Worm (Caenorhabditis elegans) whole organism, L2 larva: ENCODE measurements around the gene Y43F8B.23.

Experiments
- C34F6.9 ChIP-seq: fragments of 150-350 bp; optimal IDR thresholded peaks from 2 replicates; lab custom pipeline; 2014; ENCODE audit warnings: missing biosample characterization, missing genetic modification characterization
- R02D3.7 ChIP-seq: fragments of 150-350 bp; optimal IDR thresholded peaks from 2 replicates; lab custom pipeline; 2014; ENCODE audit warnings: missing biosample characterization, missing genetic modification characterization
- Y55F3AM.14 ChIP-seq: fragments of 200-800 bp; sonication (Bioruptor generic); optimal IDR thresholded peaks from 2 replicates; lab custom pipeline; 2018; ENCODE audit warnings: mild to moderate bottlenecking, missing genetic modification characterization, missing compliant biosample characterization
- ZK546.5 ChIP-seq: sonication (generic microtip); optimal IDR thresholded peaks from 2 replicates; lab custom pipeline; 2017; ENCODE audit warnings: missing biosample characterization, missing genetic modification characterization
- aly-2 ChIP-seq: fragments of 150-350 bp; optimal IDR thresholded peaks from 2 replicates; lab custom pipeline; 2014; ENCODE audit warnings: missing biosample characterization, missing genetic modification characterization
- ama-1 ChIP-seq: fragments of 150-350 bp; optimal IDR thresholded peaks from 2 replicates; lab custom pipeline; 2018; ENCODE audit warnings: inconsistent platforms
- blmp-1 ChIP-seq: sonication (generic microtip); optimal IDR thresholded peaks from 2 replicates; lab custom pipeline; 2017; ENCODE audit warnings: missing genetic modification characterization, mild to moderate bottlenecking, missing compliant biosample characterization, antibody characterized with exemption, moderate library complexity; ENCODE audit not compliant: insufficient read depth
- ceh-16 ChIP-seq: fragments of 150-350 bp; optimal IDR thresholded peaks from 2 replicates; lab custom pipeline; 2014; ENCODE audit warnings: missing biosample characterization, missing genetic modification characterization
- ceh-82 ChIP-seq: fragments of 150-350 bp; optimal IDR thresholded peaks from 2 replicates; lab custom pipeline; 2014; ENCODE audit warnings: missing biosample characterization, missing genetic modification characterization
- crh-2 ChIP-seq: sonication (generic microtip); optimal IDR thresholded peaks from 2 replicates; lab custom pipeline; 2017; ENCODE audit warnings: missing biosample characterization, missing genetic modification characterization
- dmd-4 ChIP-seq: sonication (generic microtip); optimal IDR thresholded peaks from 2 replicates; lab custom pipeline; 2017; ENCODE audit warnings: missing biosample characterization, missing genetic modification characterization
- egl-27 ChIP-seq: sonication (generic microtip); optimal IDR thresholded peaks from 3 replicates; lab custom pipeline; 2017; ENCODE audit warnings: missing biosample characterization, missing genetic modification reagents, missing genetic modification characterization
- elt-1 ChIP-seq: fragments of 150-350 bp; optimal IDR thresholded peaks from 2 replicates; lab custom pipeline; 2014; ENCODE audit warnings: missing biosample characterization, missing genetic modification characterization
- fos-1 ChIP-seq: fragments of 150-350 bp; optimal IDR thresholded peaks from 2 replicates; lab custom pipeline; 2014; ENCODE audit warnings: missing biosample characterization, missing genetic modification characterization
- gmeb-1 ChIP-seq: fragments of 150-350 bp; optimal IDR thresholded peaks from 2 replicates; lab custom pipeline; 2014; ENCODE audit warnings: missing biosample characterization, missing genetic modification characterization
- lin-13 ChIP-seq: fragments of 150-350 bp; optimal IDR thresholded peaks from 2 replicates; lab custom pipeline; 2014; ENCODE audit warnings: missing biosample characterization, missing genetic modification reagents, missing genetic modification characterization
- lin-39 ChIP-seq: fragments of 150-350 bp; optimal IDR thresholded peaks from 2 replicates; lab custom pipeline; 2014; ENCODE audit warnings: missing biosample characterization, missing genetic modification reagents, missing genetic modification characterization
- lsy-2 ChIP-seq, 2 experiments: fragments of 150-350 bp in 1 of 2; sonication (generic microtip) in 1 of 2; optimal IDR thresholded peaks; 2 replicates each; lab custom pipeline; 2014 to 2017; ENCODE audit warnings: missing biosample characterization in 2 of 2, missing genetic modification characterization in 2 of 2
- mab-5 ChIP-seq: fragments of 150-350 bp; optimal IDR thresholded peaks from 2 replicates; lab custom pipeline; 2014; ENCODE audit warnings: missing biosample characterization, missing genetic modification characterization
- mbf-1 ChIP-seq: sonication (generic microtip); optimal IDR thresholded peaks from 2 replicates; lab custom pipeline; 2017; ENCODE audit warnings: missing biosample characterization, missing genetic modification characterization
- nhr-10 ChIP-seq: sonication (generic microtip); optimal IDR thresholded peaks from 2 replicates; lab custom pipeline; 2017; ENCODE audit warnings: missing biosample characterization, missing genetic modification characterization
- nhr-12 ChIP-seq: fragments of 150-350 bp; optimal IDR thresholded peaks from 2 replicates; lab custom pipeline; 2014; ENCODE audit warnings: missing biosample characterization, missing genetic modification characterization
- nhr-129 ChIP-seq: fragments of 150-350 bp; optimal IDR thresholded peaks from 2 replicates; lab custom pipeline; 2014; ENCODE audit warnings: missing biosample characterization, missing genetic modification characterization
- nhr-23 ChIP-seq: fragments of 150-350 bp; optimal IDR thresholded peaks from 2 replicates; lab custom pipeline; 2014; ENCODE audit warnings: missing biosample characterization, missing genetic modification reagents, missing genetic modification characterization
- nhr-237 ChIP-seq: fragments of 150-350 bp; optimal IDR thresholded peaks from 2 replicates; lab custom pipeline; 2014; ENCODE audit warnings: missing biosample characterization, missing genetic modification characterization
- peb-1 ChIP-seq: fragments of 150-350 bp; optimal IDR thresholded peaks from 2 replicates; lab custom pipeline; 2014; ENCODE audit warnings: missing biosample characterization, missing genetic modification characterization
- skn-1 ChIP-seq: sonication (generic microtip); optimal IDR thresholded peaks from 2 replicates; lab custom pipeline; 2017; ENCODE audit warnings: missing biosample characterization, missing genetic modification characterization
- sma-3 ChIP-seq: sonication (generic microtip); optimal IDR thresholded peaks from 2 replicates; lab custom pipeline; 2016; ENCODE audit warnings: missing genetic modification reagents, missing genetic modification characterization, missing compliant biosample characterization
- sma-9 ChIP-seq, 2 experiments: fragments of 150-350 bp in 1 of 2; sonication (generic microtip) in 1 of 2; optimal IDR thresholded peaks; 2 replicates each; lab custom pipeline; 2014 to 2016; ENCODE audit warnings: missing genetic modification characterization in 2 of 2, mild to moderate bottlenecking in 1 of 2, missing biosample characterization in 1 of 2, missing compliant biosample characterization in 1 of 2, missing genetic modification reagents in 1 of 2, moderate library complexity in 1 of 2
- snpc-4 ChIP-seq: fragments of 150-350 bp; optimal IDR thresholded peaks from 2 replicates; lab custom pipeline; 2014; ENCODE audit warnings: missing biosample characterization, missing genetic modification characterization
- unc-55 ChIP-seq: fragments of 150-350 bp; sonication (generic microtip); optimal IDR thresholded peaks from 3 replicates; lab custom pipeline; 2014; ENCODE audit warnings: missing biosample characterization, missing genetic modification reagents, missing genetic modification characterization
- unc-62 ChIP-seq: fragments of 150-350 bp; optimal IDR thresholded peaks from 2 replicates; lab custom pipeline; 2014; ENCODE audit warnings: missing biosample characterization, missing genetic modification reagents, missing genetic modification characterization
- zag-1 ChIP-seq: fragments of 150-350 bp; optimal IDR thresholded peaks from 2 replicates; lab custom pipeline; 2014; ENCODE audit warnings: missing biosample characterization, missing genetic modification characterization
- ztf-11 ChIP-seq: sonication (generic microtip); optimal IDR thresholded peaks from 2 replicates; lab custom pipeline; 2017; ENCODE audit warnings: missing biosample characterization, missing genetic modification characterization
- ztf-4 ChIP-seq: fragments of 150-350 bp; optimal IDR thresholded peaks from 2 replicates; lab custom pipeline; 2014; ENCODE audit warnings: missing biosample characterization, missing genetic modification characterization

The Y43F8B.23 gene

DNA sequence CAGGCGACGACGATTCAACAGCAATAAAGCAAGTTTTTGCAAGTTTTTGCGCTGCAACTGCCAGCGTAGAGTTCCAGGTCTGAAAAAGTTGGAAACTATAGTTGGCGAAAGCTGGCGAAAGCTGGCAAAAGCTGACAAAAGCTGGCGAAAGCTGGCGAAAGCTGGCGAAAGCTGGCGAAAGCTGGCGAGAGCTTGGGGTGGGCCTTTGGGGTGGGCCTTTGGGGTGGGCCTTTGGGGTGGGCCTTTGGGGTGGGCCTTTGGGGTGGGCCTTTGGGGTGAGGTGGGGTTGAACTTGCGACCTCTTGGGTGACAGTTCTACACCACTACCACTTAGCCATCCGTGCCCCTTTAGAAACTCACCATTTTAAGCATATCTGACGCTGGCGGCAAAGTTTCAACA lies 27.7 kb upstream of the Y43F8B.23 start:
- no peak for TF ChIP-seq mbf-1 (tag; lab: Kevin White, UChicago)

DNA sequence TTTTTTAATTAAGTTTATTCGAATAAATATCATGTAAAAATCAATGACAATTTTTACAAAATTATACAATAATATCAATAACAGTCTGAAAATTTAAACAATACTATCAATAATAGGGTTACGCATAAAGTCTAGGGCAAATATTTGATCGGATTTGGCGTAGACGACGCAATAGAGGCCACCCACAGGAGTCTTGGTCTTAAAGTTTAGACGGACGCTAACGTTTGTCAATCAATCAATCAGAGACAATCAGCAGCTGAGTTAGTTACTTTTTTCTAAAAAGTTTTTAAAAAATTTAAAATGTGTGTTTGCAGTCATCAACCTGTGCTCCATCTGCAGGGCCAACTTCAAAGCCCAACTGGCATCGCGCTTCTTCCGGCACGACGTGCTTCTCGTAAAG lies 23.9 kb upstream of the Y43F8B.23 start, which contains the start of gene Y43F8B.29:
Gene Y43F8B.29 (plus strand): TSS at position 301 of the 400 bp plus-strand sequence.
- TF ChIP-seq nhr-129 (tag; lab: Kevin White, UChicago) = no peak
- no peak for TF ChIP-seq nhr-10
- no peak for TF ChIP-seq unc-62 (GFP tag; lab: Kevin White, UChicago)
- TF ChIP-seq dmd-4 (tag; lab: Kevin White, UChicago) = no peak
- no peak for TF ChIP-seq aly-2
- no peak for TF ChIP-seq mbf-1 (tag; lab: Kevin White, UChicago)
- TF ChIP-seq sma-9 (GFP tag; optimal IDR thresholded peaks at IDR 0.05; lab: Kevin White, UChicago) = no peak
- no peak for TF ChIP-seq sma-9 (tag; optimal IDR thresholded peaks at IDR 0.05; lab: Kevin White, UChicago)
- TF ChIP-seq nhr-237 = no peak
- no peak for TF ChIP-seq nhr-12 (tag; lab: Kevin White, UChicago)
- TF ChIP-seq, all 48 proteins: peak for 0

DNA sequence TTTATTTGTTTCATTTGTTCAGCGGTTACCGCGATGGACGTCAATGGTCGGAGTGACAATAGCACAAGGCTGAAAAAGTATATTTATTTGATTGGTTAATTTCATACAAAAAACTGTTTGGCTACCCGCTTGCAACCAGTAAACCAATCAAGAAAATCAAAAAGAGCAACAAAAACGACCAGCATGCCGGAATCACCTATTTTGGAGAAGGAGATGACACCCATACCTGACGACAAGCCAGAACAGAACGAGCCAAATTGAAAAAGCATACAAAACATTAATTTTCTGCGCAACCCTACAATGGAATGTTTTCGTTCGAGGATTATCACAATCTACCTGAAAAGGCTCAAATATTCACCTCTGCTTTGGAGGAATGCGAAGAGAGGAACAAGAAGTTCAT lies 23.0 kb upstream of the Y43F8B.23 start, which contains the start of gene Y43F8B.7:
Gene Y43F8B.7 (plus strand): TSS at position 301 of the 400 bp plus-strand sequence.
- TF ChIP-seq C34F6.9 (tag; lab: Kevin White, UChicago) = no peak
- TF ChIP-seq R02D3.7 (tag; lab: Kevin White, UChicago) = no peak
- TF ChIP-seq aly-2 = no peak
- no peak for TF ChIP-seq nhr-237
- no peak for TF ChIP-seq egl-27
- no peak for TF ChIP-seq ztf-11 (tag; lab: Kevin White, UChicago)
- TF ChIP-seq sma-9 (GFP tag; optimal IDR thresholded peaks at IDR 0.05; lab: Kevin White, UChicago) = no peak
- no peak for TF ChIP-seq sma-9 (tag; optimal IDR thresholded peaks at IDR 0.05; lab: Kevin White, UChicago)
- TF ChIP-seq lsy-2 (tag; optimal IDR thresholded peaks at IDR 0.05; lab: Kevin White, UChicago) = no peak
- no peak for TF ChIP-seq nhr-129 (tag; lab: Kevin White, UChicago)
- no peak for TF ChIP-seq gmeb-1
- TF ChIP-seq ztf-4 (tag; lab: Kevin White, UChicago) = no peak
- TF ChIP-seq ZK546.5 (tag; lab: Kevin White, UChicago) = no peak
- TF ChIP-seq ceh-82 (tag; lab: Kevin White, UChicago) = no peak
- TF ChIP-seq unc-55 = no peak
- TF ChIP-seq Y55F3AM.14 (GFP tag; lab: Kevin White, UChicago) = no peak

DNA sequence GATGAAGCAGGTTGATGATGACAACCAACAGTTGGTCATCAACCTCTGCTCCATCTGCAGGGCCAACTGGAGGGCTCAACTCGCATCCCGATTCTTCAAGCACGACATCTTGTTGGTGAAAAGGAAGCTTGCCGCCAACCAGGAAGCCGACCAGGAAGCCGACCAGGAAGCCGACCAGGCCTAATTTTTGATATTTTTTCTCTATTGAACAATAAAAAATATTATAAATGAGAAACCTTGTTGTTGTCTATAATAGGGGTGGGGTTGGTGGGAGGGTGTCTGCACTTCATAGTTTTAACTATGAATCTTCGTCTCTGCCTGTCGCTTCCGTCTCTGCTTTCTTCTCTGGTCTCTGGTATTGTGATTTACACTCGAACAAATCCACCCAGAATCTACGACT lies 18.2 kb upstream of the Y43F8B.23 start, which contains the start of gene Y43F8B.18:
Gene Y43F8B.18 (plus strand): TSS at position 301 of the 400 bp plus-strand sequence.
- TF ChIP-seq elt-1 (tag; lab: Kevin White, UChicago) (no peak), dmd-4 (tag; lab: Kevin White, UChicago) (no peak), skn-1 (no peak), Y55F3AM.14 (GFP tag; lab: Kevin White, UChicago) (no peak), zag-1 (tag; lab: Kevin White, UChicago) (no peak), peb-1 (tag; lab: Kevin White, UChicago) (no peak), gmeb-1 (no peak), mab-5 (no peak), snpc-4 (tag; lab: Kevin White, UChicago) (no peak), crh-2 (tag; lab: Kevin White, UChicago) (no peak), aly-2 (no peak), blmp-1 (no peak), unc-62 (GFP tag; lab: Kevin White, UChicago) (no peak)
- TF ChIP-seq, all 48 proteins: peak for 0

DNA sequence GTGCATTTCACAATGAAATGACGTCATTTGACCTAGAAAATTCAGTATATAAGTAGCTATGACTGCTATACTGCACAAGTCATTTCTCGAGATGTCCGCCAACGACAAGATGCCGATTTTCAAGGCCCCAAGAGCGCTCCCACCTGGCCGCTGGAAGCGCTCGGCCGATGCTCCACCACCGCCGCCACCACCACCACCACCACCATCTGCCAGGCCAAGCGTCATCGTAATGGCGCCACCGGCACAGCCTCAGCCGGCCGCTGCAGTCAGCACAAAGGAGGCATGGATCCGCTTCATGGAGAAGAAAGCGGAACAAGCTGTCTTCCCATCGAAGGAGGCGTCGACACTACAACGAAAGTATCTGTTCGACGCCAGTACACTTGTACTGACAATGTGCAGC lies 17.8 kb upstream of the Y43F8B.23 start, which contains the start of gene Y43F8B.28:
Gene Y43F8B.28 (plus strand): TSS at position 59 of the 400 bp plus-strand sequence.
- no peak for TF ChIP-seq lin-13 (GFP tag; lab: Kevin White, UChicago)
- TF ChIP-seq lin-39 (tag; lab: Kevin White, UChicago) = no peak
- no peak for TF ChIP-seq nhr-23 (tag; lab: Kevin White, UChicago)
- no peak for TF ChIP-seq elt-1 (tag; lab: Kevin White, UChicago)
- no peak for TF ChIP-seq ztf-4 (tag; lab: Kevin White, UChicago)
- no peak for TF ChIP-seq mab-5
- TF ChIP-seq fos-1 (tag; lab: Kevin White, UChicago) = no peak
- no peak for TF ChIP-seq ceh-82 (tag; lab: Kevin White, UChicago)
- no peak for TF ChIP-seq blmp-1
- no peak for TF ChIP-seq ama-1
- no peak for TF ChIP-seq Y55F3AM.14 (GFP tag; lab: Kevin White, UChicago)
- TF ChIP-seq lsy-2 (tag; optimal IDR thresholded peaks at IDR 0.05; lab: Kevin White, UChicago) = no peak
- TF ChIP-seq ceh-16 (tag; lab: Kevin White, UChicago) = no peak
- TF ChIP-seq gmeb-1 = no peak
- no peak for TF ChIP-seq egl-27
- TF ChIP-seq zag-1 (tag; lab: Kevin White, UChicago) = no peak
- TF ChIP-seq sma-3 (GFP tag; lab: Kevin White, UChicago) = no peak
- TF ChIP-seq ZK546.5 (tag; lab: Kevin White, UChicago) = no peak
- TF ChIP-seq, all 48 proteins: peak for 0
